Fruit fly (Drosophila melanogaster): Measurements from ENCODE around the gene CG5641.

DNA sequence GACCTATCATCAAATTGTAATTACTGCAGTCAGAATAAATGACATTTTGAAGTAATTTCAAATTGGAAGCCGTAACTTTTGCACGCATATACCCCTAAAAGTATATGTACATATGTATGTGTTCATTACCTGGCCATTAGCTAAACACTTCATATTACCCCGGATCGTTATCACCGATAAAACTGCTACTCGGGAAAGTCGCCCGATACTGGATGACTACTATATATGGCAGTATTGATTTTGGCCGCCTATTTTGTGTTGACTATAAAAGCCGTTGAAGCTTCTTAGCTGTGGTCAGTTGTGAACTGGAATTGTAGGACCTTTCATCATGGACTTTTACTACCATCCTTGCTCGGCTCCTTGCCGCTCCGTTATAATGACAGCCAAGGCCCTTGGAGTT is 49.4 kb downstream of the CG5641 start, which contains the start of gene GstD8:
- TF ChIP-seq CG15336 (GFP tag; IDR thresholded peaks at IDR 0.05): no peak
- no peak for TF ChIP-seq spab (GFP tag; optimal IDR thresholded peaks at IDR 0.05)
- no peak for TF ChIP-seq Sox15 (GFP tag; optimal IDR thresholded peaks at IDR 0.05)
- TF ChIP-seq topi (GFP tag; optimal IDR thresholded peaks at IDR 0.05): no peak
- TF ChIP-seq Hr4 (GFP tag; optimal IDR thresholded peaks at IDR 0.05): no peak
- no peak for TF ChIP-seq dsx (GFP tag; optimal IDR thresholded peaks at IDR 0.05; ENCODE audit: poor library complexity, severe bottlenecking)
- no peak for TF ChIP-seq CG3032 (tag; optimal IDR thresholded peaks at IDR 0.05)
- TF ChIP-seq Sox102F (GFP tag; optimal IDR thresholded peaks at IDR 0.05): no peak
- TF ChIP-seq CG6854 (GFP tag; optimal IDR thresholded peaks at IDR 0.05): no peak
- no peak for TF ChIP-seq pdm3 (GFP tag; optimal IDR thresholded peaks at IDR 0.05)
- no peak for TF ChIP-seq Lpt (GFP tag; optimal IDR thresholded peaks at IDR 0.05)
